Fruit fly (Drosophila melanogaster) Kc167 (cell line): ENCODE results near the gene CG11417.

Experiments used
- Myc ChIP-seq: fragments of >200 bp; optimal IDR thresholded peaks from 2 replicates; lab custom pipeline; 2017; ENCODE audit warnings: missing external identifiers
- Sin3A ChIP-seq: fragments of >200 bp; optimal IDR thresholded peaks from 2 replicates; lab custom pipeline; 2018; ENCODE audit warnings: missing external identifiers
- h ChIP-seq: fragments of >200 bp; optimal IDR thresholded peaks from 3 replicates; lab custom pipeline; 2018; ENCODE audit warnings: missing external identifiers
- insv ChIP-seq: fragments of >200 bp; optimal IDR thresholded peaks from 3 replicates; lab custom pipeline; 2018; ENCODE audit warnings: missing external identifiers
- psq ChIP-seq: fragments of >200 bp; optimal IDR thresholded peaks from 2 replicates; lab custom pipeline; 2017; ENCODE audit warnings: missing external identifiers
- ttk ChIP-seq: sonication (Bioruptor generic); optimal IDR thresholded peaks from 2 replicates; lab custom pipeline; 2017; ENCODE audit warnings: missing external identifiers

Gene CG11417

dm6 chrX:1346833-1347232 lies 7.0 kb upstream of the CG11417 start:
- no peak for TF ChIP-seq ttk (lab: Kevin White, UChicago)
- TF ChIP-seq insv (lab: Kevin White, UChicago): no peak
- no peak for TF ChIP-seq h (lab: Kevin White, UChicago)
- no peak for TF ChIP-seq psq (lab: Kevin White, UChicago)
- TF ChIP-seq Sin3A (lab: Kevin White, UChicago): no peak
- TF ChIP-seq Myc (lab: Kevin White, UChicago): no peak

dm6 chrX:1349255-1349654 lies 4.6 kb upstream of the CG11417 start, which contains the start of gene MTPAP:
Gene MTPAP (minus strand): TSS chrX:1349357.
- TF ChIP-seq psq (lab: Kevin White, UChicago) (no peak), h (lab: Kevin White, UChicago) (no peak)

dm6 chrX:1357501-1357900 lies 3.7 kb downstream of the CG11417 start, which contains the start of gene png:
Gene png (minus strand): TSS chrX:1357601.
- TF ChIP-seq ttk (lab: Kevin White, UChicago) (no peak), Sin3A (lab: Kevin White, UChicago) (no peak), h (lab: Kevin White, UChicago) (no peak), Myc (lab: Kevin White, UChicago) (no peak), insv (lab: Kevin White, UChicago) (no peak), psq (lab: Kevin White, UChicago) (no peak)

dm6 chrX:1368949-1369348 lies 15.1 kb downstream of the CG11417 start, which contains the start of gene CG14770:
Gene CG14770 (plus strand): TSS chrX:1369249.
- TF ChIP-seq Myc (lab: Kevin White, UChicago) (no peak), h (lab: Kevin White, UChicago) (no peak), insv (lab: Kevin White, UChicago) (no peak), ttk (lab: Kevin White, UChicago) (no peak), Sin3A (lab: Kevin White, UChicago) (no peak), psq (lab: Kevin White, UChicago) (no peak)

- TF ChIP-seq h (lab: Kevin White, UChicago) (no peak), Myc (lab: Kevin White, UChicago) (no peak), Sin3A (lab: Kevin White, UChicago) (no peak), insv (lab: Kevin White, UChicago) (no peak), psq (lab: Kevin White, UChicago) (no peak), ttk (lab: Kevin White, UChicago) (no peak)
These were observed 16.4 kb downstream of the CG11417 start, which contains the start of gene ssx for dm6 chrX:1370104-1370802. Gene ssx (plus strand): TSS chrX:1370580.

dm6 chrX:1372667-1373066 lies 18.9 kb downstream of the CG11417 start:
- TF ChIP-seq h (lab: Kevin White, UChicago) (no peak), Myc (lab: Kevin White, UChicago) (no peak), ttk (lab: Kevin White, UChicago) (no peak), insv (lab: Kevin White, UChicago) (no peak), psq (lab: Kevin White, UChicago) (no peak)

- TF ChIP-seq insv (lab: Kevin White, UChicago) (no peak), ttk (lab: Kevin White, UChicago) (no peak), h (lab: Kevin White, UChicago) (no peak), psq (lab: Kevin White, UChicago) (no peak), Sin3A (lab: Kevin White, UChicago) (no peak), Myc (lab: Kevin White, UChicago) (no peak)
These were observed 21.6 kb downstream of the CG11417 start, which contains the start of gene AMPKalpha for dm6 chrX:1375265-1375958. Gene AMPKalpha (plus strand): TSS chrX:1375536.

- TF ChIP-seq psq (lab: Kevin White, UChicago) (no peak), insv (lab: Kevin White, UChicago) (no peak), h (lab: Kevin White, UChicago) (no peak), Sin3A (lab: Kevin White, UChicago) (no peak), Myc (lab: Kevin White, UChicago) (no peak), ttk (lab: Kevin White, UChicago) (no peak)
These were observed 26.0 kb downstream of the CG11417 start for dm6 chrX:1379692-1380349.

dm6 chrX:1380350-1381060 lies 26.7 kb downstream of the CG11417 start, which contains the start of the genes CG3719 and CG32813:
Gene CG3719 (minus strand): TSS chrX:1380480.
Gene CG32813 (plus strand): TSS chrX:1380914.
- no peak for TF ChIP-seq Myc (lab: Kevin White, UChicago)
- no peak for TF ChIP-seq insv (lab: Kevin White, UChicago)
- TF ChIP-seq h (lab: Kevin White, UChicago): no peak
- TF ChIP-seq Sin3A (lab: Kevin White, UChicago): no peak
- no peak for TF ChIP-seq ttk (lab: Kevin White, UChicago)
- no peak for TF ChIP-seq psq (lab: Kevin White, UChicago)

- TF ChIP-seq ttk (lab: Kevin White, UChicago): no peak
- no peak for TF ChIP-seq psq (lab: Kevin White, UChicago)
- no peak for TF ChIP-seq h (lab: Kevin White, UChicago)
- no peak for TF ChIP-seq Myc (lab: Kevin White, UChicago)
- no peak for TF ChIP-seq Sin3A (lab: Kevin White, UChicago)
- no peak for TF ChIP-seq insv (lab: Kevin White, UChicago)
These were observed 27.7 kb downstream of the CG11417 start for dm6 chrX:1381413-1381991.
